Fruit fly (Drosophila melanogaster): ENCODE data around the gene Clic.
A peak's percentile ranks its signal among the peaks of the same experiment; 100 is the strongest.

Gene Clic

DNA sequence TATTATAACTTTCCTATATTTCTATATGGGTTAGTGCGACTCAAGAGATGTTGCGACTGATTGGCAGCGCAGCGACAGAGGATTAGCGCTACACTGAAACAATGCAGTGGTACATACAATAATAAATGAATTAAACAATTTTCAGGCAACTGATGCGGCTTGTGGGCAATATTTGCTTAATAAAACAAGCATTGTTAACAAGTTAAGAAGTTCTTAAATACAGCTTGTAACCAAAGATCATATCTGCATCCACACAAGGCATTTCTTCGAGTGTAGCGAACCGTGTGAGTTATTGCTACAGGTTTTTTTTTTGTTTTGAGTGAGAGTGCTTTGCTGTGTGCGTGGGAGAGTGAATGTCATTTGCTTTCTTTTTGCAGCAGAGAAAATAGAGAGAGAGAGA lies 16.8 kb upstream of the Clic start (continued):
- TF ChIP-seq CG34376 (GFP tag; optimal IDR thresholded peaks at IDR 0.05) (no peak), Fer3 (tag; optimal IDR thresholded peaks at IDR 0.05) (peak; percentile 51), ranshi (GFP tag; IDR thresholded peaks at IDR 0.05) (peak; percentile 60; the same call in 1 of the 2 replicates), Max (GFP tag; optimal IDR thresholded peaks at IDR 0.05) (peak; percentile 37), CG18011 (GFP tag; optimal IDR thresholded peaks at IDR 0.05) (peak; percentile 42), CG10274 (GFP tag; optimal IDR thresholded peaks at IDR 0.05) (peak; percentile 46), CG14860 (GFP tag; IDR thresholded peaks at IDR 0.05; ENCODE audit: partially characterized antibody) (no peak), lola (GFP tag; optimal IDR thresholded peaks at IDR 0.05) (peak in 1 of 3 experiments; percentile 36), CG2199 (GFP tag; IDR thresholded peaks at IDR 0.05) (no peak), pita (GFP tag; optimal IDR thresholded peaks at IDR 0.05) (no peak), CG10147 (GFP tag; optimal IDR thresholded peaks at IDR 0.05) (peak; percentile 39), Lhr (GFP tag; optimal IDR thresholded peaks at IDR 0.05) (peak; percentile 28), unpg (GFP tag; optimal IDR thresholded peaks at IDR 0.05) (peak; percentile 78), HHEX (GFP tag; optimal IDR thresholded peaks at IDR 0.05) (peak; percentile 76), CG1647 (GFP tag; optimal IDR thresholded peaks at IDR 0.05) (peak; percentile 66), CG6765 (GFP tag; optimal IDR thresholded peaks at IDR 0.05) (peak; percentile 18), hbn (GFP tag; IDR thresholded peaks at IDR 0.05; ENCODE audit: partially characterized antibody) (no peak), oc (tag; optimal IDR thresholded peaks at IDR 0.05) (peak; percentile 79), Sox100B (GFP tag; optimal IDR thresholded peaks at IDR 0.05) (peak; percentile 63), CG17912 (GFP tag; optimal IDR thresholded peaks at IDR 0.05) (no peak), nmo (GFP tag; optimal IDR thresholded peaks at IDR 0.05) (peak; percentile 79), Six4 (GFP tag; optimal IDR thresholded peaks at IDR 0.05) (peak; percentile 48), ci (GFP tag; IDR thresholded peaks at IDR 0.05) (peak; percentile 88), CG10366 (GFP tag; IDR thresholded peaks at IDR 0.05) (peak; percentile 74), CG17802 (tag; optimal IDR thresholded peaks at IDR 0.05) (peak; percentile 31), Dad (GFP tag; optimal IDR thresholded peaks at IDR 0.05) (peak; percentile 48), org-1 (GFP tag; optimal IDR thresholded peaks at IDR 0.05) (peak; percentile 61), Optix (GFP tag; IDR thresholded peaks at IDR 0.05) (no peak; the same call in 1 of the 3 replicates), Mes4 (GFP tag; optimal IDR thresholded peaks at IDR 0.05) (peak; percentile 66), sr (GFP tag; IDR thresholded peaks at IDR 0.05) (peak; percentile 63; the same call in 2 of the 3 replicates), CHES-1-like (GFP tag; optimal IDR thresholded peaks at IDR 0.05) (peak; percentile 62), al (GFP tag; IDR thresholded peaks at IDR 0.05) (peak; percentile 59), CG13424 (tag; optimal IDR thresholded peaks at IDR 0.05) (peak; percentile 69), CG3281 (GFP tag; optimal IDR thresholded peaks at IDR 0.05) (peak; percentile 60), Hr39 (optimal IDR thresholded peaks at IDR 0.05) (no peak), mam (GFP tag; optimal IDR thresholded peaks at IDR 0.05) (peak; percentile 77), pho (GFP tag; optimal IDR thresholded peaks at IDR 0.05) (peak; percentile 65), Adf1 (GFP tag; IDR thresholded peaks at IDR 0.05) (peak; percentile 65), Fer1 (GFP tag; optimal IDR thresholded peaks at IDR 0.05) (peak; percentile 52), BEAF-32 (GFP tag; optimal IDR thresholded peaks at IDR 0.05) (no peak), Sry-δ (GFP tag; optimal IDR thresholded peaks at IDR 0.05) (peak; percentile 43), Dek (tag; optimal IDR thresholded peaks at IDR 0.05) (peak; percentile 54), gcm (GFP tag; optimal IDR thresholded peaks at IDR 0.05) (peak; percentile 60), kah (GFP tag; optimal IDR thresholded peaks at IDR 0.05) (peak; percentile 38), CG1603 (tag; optimal IDR thresholded peaks at IDR 0.05) (peak; percentile 86), ewg (GFP tag; optimal IDR thresholded peaks at IDR 0.05) (peak; percentile 76), CG31365 (tag; optimal IDR thresholded peaks at IDR 0.05) (peak; percentile 24), slbo (GFP tag; IDR thresholded peaks at IDR 0.05) (peak; percentile 73), CG2889 (GFP tag; IDR thresholded peaks at IDR 0.05) (peak; percentile 65; the same call in 2 of the 3 replicates), Mad (GFP tag; optimal IDR thresholded peaks at IDR 0.05) (peak; percentile 61)
